Fruit fly (Drosophila melanogaster) whole organism, adult: ENCODE results near the gene Obp83a.

ENCODE experiments used
- CG11617 ChIP-seq: fragments of 200-800 bp; sonication (Bioruptor generic); optimal IDR thresholded peaks from 2 replicates; lab custom pipeline; 2017; ENCODE audit warnings: mild to moderate bottlenecking, missing biosample characterization, missing genetic modification reagents, missing genetic modification characterization
- CG12768 ChIP-seq: fragments of 200-800 bp; sonication (Bioruptor generic); optimal IDR thresholded peaks from 2 replicates; lab custom pipeline; 2017; ENCODE audit warnings: missing biosample characterization, missing genetic modification characterization, mild to moderate bottlenecking, moderate library complexity, missing genetic modification reagents
- CG5204 ChIP-seq: fragments of 200-800 bp; sonication (Bioruptor generic); optimal IDR thresholded peaks from 2 replicates; lab custom pipeline; 2016; ENCODE audit warnings: missing biosample characterization, missing genetic modification characterization
- cic ChIP-seq: fragments of 200-800 bp; sonication (Bioruptor generic); optimal IDR thresholded peaks from 2 replicates; lab custom pipeline; 2017; ENCODE audit warnings: missing biosample characterization, mild to moderate bottlenecking, missing genetic modification characterization, moderate library complexity
- cnc ChIP-seq, 2 experiments: fragments of >200 bp; optimal IDR thresholded peaks; 2 replicates each; lab custom pipeline; 2017
- ovo ChIP-seq: fragments of 200-800 bp; sonication (Bioruptor generic); optimal IDR thresholded peaks from 2 replicates; lab custom pipeline; 2016; ENCODE audit warnings: missing biosample characterization, missing genetic modification characterization
- toe ChIP-seq: fragments of 200-800 bp; sonication (Bioruptor generic); optimal IDR thresholded peaks from 2 replicates; lab custom pipeline; 2016; ENCODE audit warnings: missing biosample characterization, missing genetic modification characterization

DNA sequence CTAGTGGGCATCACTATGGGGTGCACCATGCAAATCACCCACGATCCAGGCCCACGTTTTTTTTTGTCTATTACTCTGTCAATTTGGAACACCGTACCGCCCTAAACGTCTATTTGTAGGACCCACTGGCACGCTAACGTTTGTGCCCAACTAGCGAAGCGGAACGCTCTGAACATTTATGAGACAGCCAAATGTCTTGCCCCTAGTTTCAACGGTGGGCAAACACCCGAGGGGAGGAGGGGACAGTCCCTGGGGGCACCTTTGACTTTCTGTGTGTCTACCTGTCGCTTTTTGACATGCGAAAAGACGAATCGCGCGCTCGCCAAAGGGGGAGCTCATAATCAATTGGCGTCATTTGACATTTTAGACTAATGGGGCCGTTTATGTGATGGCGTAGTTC, 31.6 kb upstream of the Obp83a start:
- TF ChIP-seq CG11617 (GFP tag; lab: Kevin White, UChicago) (no peak), CG12768 (no peak), ovo (GFP tag; lab: Kevin White, UChicago) (no peak), cnc (optimal IDR thresholded peaks at IDR 0.05; lab: Kevin White, UChicago) (no peak), toe (GFP tag; lab: Kevin White, UChicago) (no peak), CG5204 (GFP tag; lab: Kevin White, UChicago) (no peak), cic (no peak)
